Fruit fly (Drosophila melanogaster): ENCODE results near the gene Adi1.

Gene Adi1

DNA sequence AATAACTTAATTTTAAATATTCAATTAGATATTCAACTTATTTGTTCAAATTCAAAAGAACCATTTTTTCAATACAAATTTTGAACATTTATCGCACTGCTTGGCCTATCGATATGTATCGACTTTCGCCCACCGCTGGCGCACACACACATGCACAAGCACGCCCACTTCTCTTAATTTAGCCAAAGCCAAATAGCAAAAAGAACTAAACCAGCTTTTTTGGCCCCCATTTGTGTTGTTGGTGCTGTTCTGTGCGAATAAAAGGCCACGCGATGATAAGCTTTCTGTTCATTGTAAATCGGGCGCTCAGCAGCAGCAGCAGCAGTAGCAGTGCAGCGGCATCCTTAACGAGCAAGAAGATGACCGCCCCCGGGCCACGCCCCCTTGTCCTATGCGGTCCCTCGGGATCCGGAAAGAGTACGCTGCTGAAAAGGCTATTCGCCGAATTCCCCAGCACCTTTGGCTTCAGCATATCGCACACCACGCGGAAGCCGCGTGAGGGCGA lies 27.8 kb downstream of the Adi1 start, which contains the start of gene CG11811 (continued):
- TF ChIP-seq cad (GFP tag; optimal IDR thresholded peaks at IDR 0.05) (no peak), Nf-YC (tag; optimal IDR thresholded peaks at IDR 0.05) (peak; percentile 29), NfI (GFP tag; optimal IDR thresholded peaks at IDR 0.05) (no peak), CG2116 (GFP tag; optimal IDR thresholded peaks at IDR 0.05) (peak; percentile 65), CG1647 (GFP tag; optimal IDR thresholded peaks at IDR 0.05) (no peak), Trl (optimal IDR thresholded peaks at IDR 0.05) (no peak), Trl (GFP tag; optimal IDR thresholded peaks at IDR 0.05) (no peak), esg (GFP tag; conservative IDR thresholded peaks at IDR 0.05) (no peak), CG42726 (GFP tag; IDR thresholded peaks at IDR 0.05; ENCODE audit: partially characterized antibody) (peak; percentile 37), CG13424 (tag; optimal IDR thresholded peaks at IDR 0.05) (no peak), PHDP (tag; optimal IDR thresholded peaks at IDR 0.05) (no peak), CG30020 (tag; optimal IDR thresholded peaks at IDR 0.05) (peak; percentile 19), cas (GFP tag; IDR thresholded peaks at IDR 0.05) (no peak), ind (GFP tag; optimal IDR thresholded peaks at IDR 0.05) (no peak), Nf-YA (GFP tag; IDR thresholded peaks at IDR 0.05) (no peak), CG12744 (GFP tag; optimal IDR thresholded peaks at IDR 0.05) (no peak), CG17359 (tag; optimal IDR thresholded peaks at IDR 0.05) (no peak), CG43689 (GFP tag; IDR thresholded peaks at IDR 0.05) (no peak), D (optimal IDR thresholded peaks at IDR 0.05) (no peak), D (GFP tag; optimal IDR thresholded peaks at IDR 0.05) (no peak), Sox100B (GFP tag; optimal IDR thresholded peaks at IDR 0.05) (no peak), mam (GFP tag; optimal IDR thresholded peaks at IDR 0.05) (no peak), scrt (GFP tag; optimal IDR thresholded peaks at IDR 0.05) (no peak), Hmx (GFP tag; optimal IDR thresholded peaks at IDR 0.05) (no peak), cg (GFP tag; optimal IDR thresholded peaks at IDR 0.05) (peak; percentile 88), CG34376 (GFP tag; optimal IDR thresholded peaks at IDR 0.05) (peak; percentile 66), ro (GFP tag; IDR thresholded peaks at IDR 0.05) (no peak), bbx (GFP tag; IDR thresholded peaks at IDR 0.05; ENCODE audit: partially characterized antibody) (peak; percentile 83), nerfin-1 (tag; optimal IDR thresholded peaks at IDR 0.05) (no peak), lilli (GFP tag; optimal IDR thresholded peaks at IDR 0.05) (peak; percentile 29), CG8388 (GFP tag; optimal IDR thresholded peaks at IDR 0.05) (no peak), usp (GFP tag; optimal IDR thresholded peaks at IDR 0.05) (no peak), CG8359 (GFP tag; optimal IDR thresholded peaks at IDR 0.05; ENCODE audit: borderline replicate concordance) (no peak), sens-2 (GFP tag; IDR thresholded peaks at IDR 0.05) (no peak), CG9817 (tag; optimal IDR thresholded peaks at IDR 0.05) (no peak), gce (GFP tag; IDR thresholded peaks at IDR 0.05) (no peak), twi (tag; optimal IDR thresholded peaks at IDR 0.05) (no peak), Doc3 (GFP tag; IDR thresholded peaks at IDR 0.05; ENCODE audit: partially characterized antibody) (peak; percentile 74; the same call in 2 of the 3 replicates), hbn (GFP tag; IDR thresholded peaks at IDR 0.05; ENCODE audit: partially characterized antibody) (peak; percentile 67; the same call in 1 of the 2 replicates), CG8765 (GFP tag; IDR thresholded peaks at IDR 0.05) (no peak), Vsx1 (GFP tag; optimal IDR thresholded peaks at IDR 0.05) (no peak), tll (GFP tag; optimal IDR thresholded peaks at IDR 0.05) (no peak), CG6791 (GFP tag; IDR thresholded peaks at IDR 0.05; ENCODE audit: partially characterized antibody) (peak; percentile 78), gcm (GFP tag; optimal IDR thresholded peaks at IDR 0.05) (no peak), insv (GFP tag; optimal IDR thresholded peaks at IDR 0.05) (no peak), CG12769 (tag; optimal IDR thresholded peaks at IDR 0.05) (peak; percentile 86), ap (GFP tag; IDR thresholded peaks at IDR 0.05) (no peak), CG3838 (GFP tag; optimal IDR thresholded peaks at IDR 0.05) (no peak), CG1602 (GFP tag; optimal IDR thresholded peaks at IDR 0.05) (no peak), Lhr (GFP tag; optimal IDR thresholded peaks at IDR 0.05) (peak; percentile 29), h (optimal IDR thresholded peaks at IDR 0.05) (no peak)
